Fruit fly (Drosophila melanogaster): ENCODE measurements around the gene Lint-O.

Gene Lint-O

DNA sequence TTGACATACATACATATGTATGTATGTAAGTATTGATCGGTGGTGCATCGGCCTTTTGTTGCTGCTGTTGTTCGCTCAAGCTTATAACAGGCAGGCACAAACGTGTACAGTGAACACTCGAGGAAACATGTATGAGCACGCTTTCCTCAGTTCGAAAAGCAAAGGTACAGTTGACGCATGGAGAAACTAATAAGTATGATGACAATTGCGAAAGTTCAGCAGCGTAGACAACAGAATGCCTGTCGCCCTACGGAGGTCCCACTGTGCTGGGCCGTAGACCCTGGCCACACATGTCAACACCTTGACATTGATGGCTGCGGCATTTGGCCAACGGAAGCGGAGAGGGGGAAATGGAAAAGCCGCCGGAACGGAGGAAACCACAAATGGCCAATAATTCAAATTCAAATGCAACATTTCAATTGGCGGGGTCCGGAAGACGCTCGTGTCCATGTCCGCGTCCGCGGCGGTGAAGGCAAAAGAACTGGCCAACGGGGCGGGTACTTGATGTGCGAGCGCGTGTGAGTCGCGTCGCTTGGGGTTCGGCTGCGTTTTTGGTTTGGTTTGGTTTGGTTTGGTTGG is 9.7 kb downstream of the Lint-O start, which contains the start of gene CG2681 (continued):
- TF ChIP-seq CG6163 (GFP tag; IDR thresholded peaks at IDR 0.05) (peak; percentile 71), Met (GFP tag; optimal IDR thresholded peaks at IDR 0.05) (no peak), OdsH (GFP tag; optimal IDR thresholded peaks at IDR 0.05) (no peak), Hr38 (GFP tag; optimal IDR thresholded peaks at IDR 0.05) (no peak), CG6276 (GFP tag; optimal IDR thresholded peaks at IDR 0.05) (no peak), esn (GFP tag; optimal IDR thresholded peaks at IDR 0.05) (peak; percentile 7), CG34406 (GFP tag; optimal IDR thresholded peaks at IDR 0.05) (no peak), net (GFP tag; optimal IDR thresholded peaks at IDR 0.05) (no peak)

- TF ChIP-seq CG11902 (GFP tag; optimal IDR thresholded peaks at IDR 0.05) (no peak), esn (GFP tag; optimal IDR thresholded peaks at IDR 0.05) (peak; percentile 15), Eip78C (GFP tag) (peak; percentile 21)
These were observed 15.3 kb downstream of the Lint-O start, which contains the start of the genes CG2685 and CG2694 for dm6 chrX:2713776-2714175. Gene CG2685, minus strand, starts transcription at chrX:2713960. Gene CG2694, plus strand, starts transcription at chrX:2714079.

DNA sequence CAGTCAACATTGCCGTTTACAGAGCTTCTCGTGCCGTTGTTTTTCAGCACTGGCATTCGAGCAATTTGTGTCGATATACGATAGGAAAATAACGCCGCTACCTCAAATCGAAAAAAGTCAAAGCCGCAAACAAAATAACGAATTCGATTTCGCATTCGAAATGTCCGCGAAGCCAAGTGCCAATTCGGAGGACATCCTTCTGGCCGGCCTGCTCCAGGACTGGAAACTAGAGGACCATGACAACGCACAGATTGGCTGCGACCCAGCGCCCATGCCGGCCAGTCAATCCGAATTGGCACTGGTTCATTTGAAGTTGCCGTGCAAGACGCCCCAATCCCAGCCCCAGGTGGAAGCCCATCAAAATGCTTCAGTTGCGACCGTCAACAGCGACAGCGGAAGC is 16.2 kb downstream of the Lint-O start:
- TF ChIP-seq CG16779 (tag; optimal IDR thresholded peaks at IDR 0.05) (no peak), achi (GFP tag; optimal IDR thresholded peaks at IDR 0.05) (no peak), CG11762 (GFP tag; optimal IDR thresholded peaks at IDR 0.05; ENCODE audit: insufficient read depth) (no peak), CG8632 (GFP tag; optimal IDR thresholded peaks at IDR 0.05) (no peak), Hr39 (GFP tag; optimal IDR thresholded peaks at IDR 0.05) (no peak)

DNA sequence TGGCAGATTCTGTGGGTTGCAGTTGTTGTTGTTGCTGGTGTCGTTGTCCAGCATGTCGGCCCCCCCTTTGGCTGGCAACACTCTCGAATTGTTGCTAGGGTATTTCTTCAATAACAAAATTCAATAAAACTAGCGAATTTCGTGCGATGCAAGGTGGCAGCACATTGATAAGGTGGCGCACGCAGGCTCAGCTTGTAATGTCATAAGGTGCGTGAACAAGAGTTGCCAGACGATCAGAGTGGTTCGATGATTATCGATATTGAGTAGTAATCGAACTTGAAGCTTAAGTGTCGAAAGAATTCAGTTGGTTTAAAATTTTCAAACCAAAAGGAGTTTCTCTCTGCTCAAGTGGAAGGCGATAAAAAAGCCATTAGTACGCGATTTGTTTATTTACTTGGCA is 21.6 kb downstream of the Lint-O start, which contains the start of gene CG2701:
Gene CG2701 (minus strand): TSS at position 206 of the 400 bp plus-strand sequence.
- TF ChIP-seq Ets21C (GFP tag; optimal IDR thresholded peaks at IDR 0.05) (no peak), esn (GFP tag; optimal IDR thresholded peaks at IDR 0.05) (peak; percentile 26), CG16779 (tag; optimal IDR thresholded peaks at IDR 0.05) (no peak), CG7368 (GFP tag; optimal IDR thresholded peaks at IDR 0.05) (no peak)

DNA sequence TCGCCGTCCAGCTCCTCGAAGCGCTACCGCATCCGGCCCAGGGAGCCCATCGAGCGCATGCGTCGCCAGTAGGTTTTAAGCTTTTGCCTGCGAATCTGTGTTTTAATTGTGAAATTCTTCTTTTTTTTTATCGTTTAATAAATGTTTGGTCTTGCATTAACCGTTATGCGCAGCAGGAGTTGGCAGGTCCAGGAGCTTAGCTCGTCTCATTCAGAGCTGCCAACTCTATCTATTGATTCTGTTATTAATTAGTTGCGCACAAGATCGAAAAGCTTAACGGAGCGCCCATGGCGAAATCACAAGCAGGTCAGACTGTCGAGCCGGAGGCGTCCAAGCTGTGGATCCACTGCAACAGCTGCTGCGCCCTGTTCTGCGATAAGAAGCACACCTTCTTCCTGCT is 27.9 kb downstream of the Lint-O start, which contains the start of gene vilya:
Gene vilya (plus strand): TSS at position 259 of the 400 bp plus-strand sequence.
- TF ChIP-seq CG9139 (GFP tag; optimal IDR thresholded peaks at IDR 0.05) (no peak), CG11294 (GFP tag; IDR thresholded peaks at IDR 0.05) (no peak), Lpt (GFP tag; optimal IDR thresholded peaks at IDR 0.05) (no peak), topi (GFP tag; optimal IDR thresholded peaks at IDR 0.05) (no peak), cyc (GFP tag; optimal IDR thresholded peaks at IDR 0.05) (no peak), Eip78C (GFP tag) (no peak), svp (GFP tag) (no peak), dsx (GFP tag; optimal IDR thresholded peaks at IDR 0.05; ENCODE audit: poor library complexity, severe bottlenecking) (no peak), Smox (GFP tag; optimal IDR thresholded peaks at IDR 0.05) (no peak), CG6808 (GFP tag; optimal IDR thresholded peaks at IDR 0.05) (no peak), CG8319 (GFP tag; optimal IDR thresholded peaks at IDR 0.05) (no peak), OdsH (GFP tag; optimal IDR thresholded peaks at IDR 0.05) (no peak)

DNA sequence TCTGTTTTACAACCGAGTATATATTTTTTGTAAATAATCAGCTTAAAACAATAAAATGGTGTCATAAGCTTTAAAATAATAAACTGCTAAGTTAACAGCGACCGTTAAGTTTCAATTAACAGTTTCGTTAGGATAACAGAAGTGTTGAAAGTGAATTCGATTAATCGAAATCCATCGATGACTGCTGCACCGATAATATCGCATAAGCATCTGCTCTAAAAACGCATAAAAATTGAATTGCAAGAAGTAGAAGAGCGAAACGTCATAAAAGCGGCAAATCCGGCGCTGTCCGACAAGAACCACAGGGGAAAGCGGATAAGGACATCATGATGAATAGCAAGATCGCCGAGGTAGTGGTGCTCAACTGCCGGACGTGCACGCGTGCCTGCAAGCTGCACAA is 29.0 kb downstream of the Lint-O start, which contains the start of gene dwg:
Gene dwg (plus strand): TSS at position 193 of the 400 bp plus-strand sequence.
- no peak for TF ChIP-seq Smox (GFP tag; optimal IDR thresholded peaks at IDR 0.05)
- no peak for TF ChIP-seq Ets21C (GFP tag; optimal IDR thresholded peaks at IDR 0.05)
- TF ChIP-seq Eip78C (GFP tag), result no peak
- no peak for TF ChIP-seq ss (GFP tag; optimal IDR thresholded peaks at IDR 0.05)
- TF ChIP-seq fd85E (GFP tag; optimal IDR thresholded peaks at IDR 0.05), result no peak
- TF ChIP-seq CG4318 (GFP tag; optimal IDR thresholded peaks at IDR 0.05), result no peak
- no peak for TF ChIP-seq CG6276 (GFP tag; optimal IDR thresholded peaks at IDR 0.05)
- no peak for TF ChIP-seq salr (GFP tag; optimal IDR thresholded peaks at IDR 0.05)
- TF ChIP-seq Blimp-1 (GFP tag; optimal IDR thresholded peaks at IDR 0.05), result no peak
- TF ChIP-seq CG3032 (tag; optimal IDR thresholded peaks at IDR 0.05), result no peak
- TF ChIP-seq Gug (GFP tag; IDR thresholded peaks at IDR 0.05), result no peak
- TF ChIP-seq Lpt (GFP tag; optimal IDR thresholded peaks at IDR 0.05), result no peak
- TF ChIP-seq CG6854 (GFP tag; optimal IDR thresholded peaks at IDR 0.05), result no peak
- no peak for TF ChIP-seq CG11902 (GFP tag; optimal IDR thresholded peaks at IDR 0.05)
- no peak for TF ChIP-seq CG10669 (GFP tag; optimal IDR thresholded peaks at IDR 0.05)
- no peak for TF ChIP-seq CG6808 (GFP tag; optimal IDR thresholded peaks at IDR 0.05)
- no peak for TF ChIP-seq CG1621 (tag; optimal IDR thresholded peaks at IDR 0.05)
- TF ChIP-seq CG7368 (GFP tag; optimal IDR thresholded peaks at IDR 0.05), result no peak

Data from whole organism, prepupa.